Fruit fly (Drosophila melanogaster) S2 (cell line): ENCODE data around the gene CG13101.

Experiments used
- CG8478 ChIP-seq: fragments of >200 bp; optimal IDR thresholded peaks from 2 replicates; lab custom pipeline; 2018
- CTCF ChIP-seq, 2 experiments: fragments of >200 bp; optimal IDR thresholded peaks; 2 replicates each; lab custom pipeline; 2018

Gene CG13101

dm6 chr2L:8982584-8983302 lies 1.9 kb downstream of the CG13101 start:
- TF ChIP-seq CTCF (optimal IDR thresholded peaks at IDR 0.05; lab: Kevin White, UChicago) (no peak), CG8478 (no peak)

- TF ChIP-seq CG8478 (no peak), CTCF (optimal IDR thresholded peaks at IDR 0.05; lab: Kevin White, UChicago) (no peak)
Measured at dm6 chr2L:8980359-8980758, 4.3 kb downstream of the CG13101 start, which contains the start of gene CG18662. Gene CG18662, plus strand, starts transcription at chr2L:8980659.

DNA sequence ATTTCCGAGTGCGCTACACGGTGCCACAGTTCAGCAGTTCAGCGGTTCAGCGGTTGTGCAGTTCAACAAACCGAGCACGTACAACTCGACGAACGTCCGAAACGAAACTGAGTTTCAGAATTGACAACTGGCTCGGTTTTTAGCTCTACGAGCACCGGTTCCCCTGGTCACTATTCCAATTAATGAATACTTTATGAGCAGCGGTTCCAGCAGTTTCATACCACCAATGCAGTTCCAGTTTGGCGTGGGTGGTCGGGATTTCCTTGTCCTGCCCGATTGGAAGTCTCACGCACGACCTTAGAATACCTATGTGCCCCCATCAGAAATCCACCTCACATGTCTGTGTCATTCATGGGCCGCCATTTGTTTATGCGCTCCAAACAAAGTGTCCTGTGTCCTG lies 9.3 kb downstream of the CG13101 start, which contains the start of gene CG9541:
Gene CG9541, minus strand, starts transcription at position 101 of the 400 bp plus-strand sequence.
- TF ChIP-seq CTCF (optimal IDR thresholded peaks at IDR 0.05; lab: Kevin White, UChicago) (no peak), CG8478 (no peak)

dm6 chr2L:8974506-8974905 lies 10.2 kb downstream of the CG13101 start:
- TF ChIP-seq CTCF (optimal IDR thresholded peaks at IDR 0.05; lab: Kevin White, UChicago) (no peak), CG8478 (no peak)

- TF ChIP-seq CG8478, result no peak
- TF ChIP-seq CTCF (optimal IDR thresholded peaks at IDR 0.05; lab: Kevin White, UChicago), result no peak
Measured at dm6 chr2L:8972905-8973304, 11.8 kb downstream of the CG13101 start.

DNA sequence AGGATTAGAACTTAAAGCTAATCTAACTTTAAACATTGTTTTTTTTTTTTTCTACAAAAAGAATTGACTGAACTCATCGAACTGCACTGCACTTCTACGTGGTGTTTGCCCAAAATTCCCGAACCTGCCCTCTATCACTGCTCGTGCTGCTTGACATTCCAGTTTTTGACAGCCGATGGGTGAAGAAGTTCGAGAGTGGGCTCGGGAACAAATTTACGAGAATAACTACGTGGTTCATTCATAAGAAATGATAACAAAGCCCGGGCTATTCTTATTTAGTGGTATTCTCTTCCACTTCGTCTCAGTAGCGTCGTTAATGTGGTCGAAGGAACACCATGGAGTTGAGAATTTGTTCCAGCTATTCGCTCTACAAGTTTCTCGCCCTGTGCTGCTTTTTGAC lies 17.4 kb downstream of the CG13101 start, which contains the start of gene CG18088:
Gene CG18088, plus strand, starts transcription at position 301 of the 400 bp plus-strand sequence.
- TF ChIP-seq CG8478 (no peak), CTCF (optimal IDR thresholded peaks at IDR 0.05; lab: Kevin White, UChicago) (no peak)

DNA sequence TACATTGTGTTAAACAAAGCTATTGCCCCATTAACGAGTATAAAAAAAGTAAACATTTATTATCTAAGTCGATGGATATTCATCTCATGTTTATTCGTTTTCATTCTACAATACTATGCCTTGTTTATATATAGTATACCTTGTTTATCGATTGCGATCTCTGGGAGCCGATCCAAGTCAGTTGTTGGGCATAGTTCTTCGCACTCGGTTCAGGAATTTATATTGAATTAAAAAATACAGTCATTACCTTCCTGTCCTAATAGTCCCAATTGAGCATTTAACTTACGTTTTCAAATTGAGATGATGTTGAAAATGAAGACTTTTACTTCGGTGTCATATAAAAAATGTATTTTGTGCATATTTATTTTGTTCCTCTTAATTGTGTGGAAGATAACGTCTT lies 20.0 kb downstream of the CG13101 start, which contains the start of gene CG32984:
Gene CG32984, plus strand, starts transcription at position 301 of the 400 bp plus-strand sequence.
- no peak for TF ChIP-seq CG8478
- no peak for TF ChIP-seq CTCF (optimal IDR thresholded peaks at IDR 0.05; lab: Kevin White, UChicago)

- TF ChIP-seq CG8478 (no peak), CTCF (optimal IDR thresholded peaks at IDR 0.05; lab: Kevin White, UChicago) (no peak)
Measured at dm6 chr2L:8962254-8962653, 22.4 kb downstream of the CG13101 start, which contains the start of the genes CG9525 and CG32985. Gene CG9525, minus strand, starts transcription at chr2L:8962354. Gene CG32985, plus strand, starts transcription at chr2L:8962533.

DNA sequence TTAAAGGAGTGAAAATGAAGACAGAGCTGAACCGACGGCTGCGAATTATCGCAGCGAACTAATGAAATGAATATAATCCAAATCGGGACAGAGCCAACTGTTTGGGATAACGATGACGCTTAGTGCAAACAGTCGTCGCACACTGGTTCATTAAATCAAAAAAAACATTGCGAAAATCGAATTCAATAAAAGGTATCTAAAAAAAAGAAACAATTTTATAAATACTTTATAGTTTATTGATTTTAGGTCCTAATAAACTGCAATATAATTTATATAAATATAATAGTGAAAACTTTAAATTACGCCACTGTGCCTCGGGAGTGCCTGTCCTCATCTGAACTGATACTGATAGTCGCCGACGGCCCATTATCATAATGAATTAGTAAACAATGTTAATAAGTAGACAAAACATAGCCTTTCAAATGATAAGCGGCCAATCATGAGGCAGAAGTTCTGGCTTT lies 25.6 kb downstream of the CG13101 start, which contains the start of gene CG31886:
Gene CG31886, minus strand, starts transcription at position 51 of the 461 bp plus-strand sequence.
- no peak for TF ChIP-seq CTCF (optimal IDR thresholded peaks at IDR 0.05; lab: Kevin White, UChicago)
- TF ChIP-seq CG8478, result no peak

DNA sequence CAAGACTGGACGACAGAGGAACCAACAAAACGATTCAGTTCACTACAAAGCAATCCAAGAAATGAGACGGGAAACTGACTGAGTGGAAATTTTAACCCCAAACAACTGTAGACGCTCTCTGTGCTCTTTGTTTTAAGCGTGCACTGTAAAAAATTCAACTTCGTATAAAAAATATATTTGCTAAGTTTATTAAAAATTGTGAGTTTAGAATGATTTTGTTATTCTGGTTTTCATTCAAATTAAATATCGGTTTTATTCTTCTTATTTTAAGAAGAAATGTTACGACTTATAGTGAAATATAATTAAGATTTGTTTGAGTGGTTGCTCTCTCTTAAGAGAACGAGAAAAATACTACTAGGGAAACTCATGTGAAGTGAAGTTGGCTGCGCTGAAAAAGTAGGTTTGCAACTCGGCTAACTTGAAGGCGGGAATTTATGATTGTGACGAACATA lies 26.6 kb downstream of the CG13101 start:
- TF ChIP-seq CG8478 (no peak), CTCF (optimal IDR thresholded peaks at IDR 0.05; lab: Kevin White, UChicago) (peak in 1 of 2 experiments; percentile 11)

- TF ChIP-seq CG8478 (no peak), CTCF (optimal IDR thresholded peaks at IDR 0.05; lab: Kevin White, UChicago) (no peak)
Measured at dm6 chr2L:8957152-8957551, 27.5 kb downstream of the CG13101 start.

- TF ChIP-seq CG8478, result no peak
- no peak for TF ChIP-seq CTCF (optimal IDR thresholded peaks at IDR 0.05; lab: Kevin White, UChicago)
Measured at dm6 chr2L:8956336-8956726, 28.3 kb downstream of the CG13101 start.

dm6 chr2L:8955597-8956335 lies 28.9 kb downstream of the CG13101 start:
- TF ChIP-seq CG8478 (no peak), CTCF (optimal IDR thresholded peaks at IDR 0.05; lab: Kevin White, UChicago) (no peak)

DNA sequence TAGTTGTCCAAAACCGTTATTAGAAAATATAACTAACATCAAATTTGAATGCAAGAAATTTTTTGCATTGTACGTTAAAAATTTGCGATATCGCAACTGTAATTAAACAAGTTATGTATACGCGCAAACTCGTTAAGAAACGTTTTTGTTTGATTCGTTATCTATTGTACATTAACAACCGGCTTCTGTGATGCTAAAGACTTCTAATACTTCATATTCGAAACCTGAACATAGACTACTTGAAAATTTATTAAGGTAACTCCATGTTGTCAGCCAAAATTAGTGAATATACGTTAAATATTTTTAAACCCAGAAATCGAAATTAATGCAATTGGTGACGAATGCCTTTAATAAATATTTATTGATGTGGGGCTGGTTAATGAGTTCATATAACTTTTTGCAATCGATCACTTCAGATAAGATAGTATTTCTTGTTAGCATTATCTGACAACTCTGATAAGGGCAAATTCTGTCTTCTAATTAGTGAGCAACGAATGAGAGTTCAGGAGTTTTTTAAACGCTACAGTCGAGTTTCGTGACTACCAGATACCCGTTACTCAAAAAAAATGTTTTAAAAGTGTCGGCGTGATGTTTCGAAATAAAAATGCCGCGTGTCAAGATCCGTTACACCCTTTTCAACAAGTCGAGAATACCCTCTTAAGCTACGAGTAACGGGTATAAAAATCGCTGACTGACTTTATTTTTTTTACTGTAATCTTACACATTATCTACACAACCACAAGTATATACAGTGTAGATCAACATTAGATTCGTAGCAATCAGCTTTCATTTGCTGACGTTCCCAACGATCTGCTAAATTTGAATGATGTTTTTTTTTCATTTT lies 32.3 kb downstream of the CG13101 start:
- no peak for TF ChIP-seq CG8478
- peak; percentile 47 to 55 for TF ChIP-seq CTCF (optimal IDR thresholded peaks at IDR 0.05; lab: Kevin White, UChicago)
